Worm (Caenorhabditis elegans): ENCODE data around the gene Y40H4A.2.

DNA sequence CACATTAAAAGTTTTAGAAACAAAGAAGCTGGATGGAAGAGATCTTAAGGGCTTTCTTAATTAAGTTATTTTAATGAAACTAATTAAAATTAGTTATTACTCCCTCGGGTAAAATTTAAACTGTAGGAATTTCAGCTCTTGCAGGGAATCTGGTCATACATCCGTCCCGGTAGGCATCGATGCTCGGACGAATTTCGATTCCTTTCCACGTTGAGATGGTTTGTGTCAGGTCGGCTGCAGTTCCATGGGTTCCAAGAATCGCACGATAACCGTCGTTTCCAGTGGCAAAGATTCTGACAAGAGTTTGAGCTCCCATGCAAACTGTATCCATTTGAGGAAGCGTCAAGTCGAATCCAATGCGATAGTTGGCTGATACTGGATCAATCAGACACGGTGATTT is 25.5 kb upstream of the Y40H4A.2 start:
- TF ChIP-seq pha-4 (tag; optimal IDR thresholded peaks at IDR 0.05) (no peak), fos-1 (tag; optimal IDR thresholded peaks at IDR 0.05) (no peak)
